Fruit fly (Drosophila melanogaster) whole organism, adult: ENCODE measurements around the gene Tbc1d22.
A peak's percentile ranks its signal among the peaks of the same experiment; 100 is the strongest.

Experiments
- CG11617 ChIP-seq: fragments of 200-800 bp; sonication (Bioruptor generic); optimal IDR thresholded peaks from 2 replicates; lab custom pipeline; 2017; ENCODE audit warnings: mild to moderate bottlenecking, missing biosample characterization, missing genetic modification reagents, missing genetic modification characterization
- CG12768 ChIP-seq: fragments of 200-800 bp; sonication (Bioruptor generic); optimal IDR thresholded peaks from 2 replicates; lab custom pipeline; 2017; ENCODE audit warnings: missing biosample characterization, missing genetic modification characterization, mild to moderate bottlenecking, moderate library complexity, missing genetic modification reagents
- CG14711 ChIP-seq: fragments of 200-800 bp; sonication (Bioruptor generic); optimal IDR thresholded peaks from 2 replicates; lab custom pipeline; 2018; ENCODE audit warnings: missing biosample characterization, mild to moderate bottlenecking, missing genetic modification characterization, moderate library complexity
- CG1620 ChIP-seq: fragments of 200-800 bp; sonication (Bioruptor generic); optimal IDR thresholded peaks from 2 replicates; lab custom pipeline; 2016; ENCODE audit warnings: missing biosample characterization, missing genetic modification characterization
- CG33017 ChIP-seq: fragments of 200-800 bp; sonication (Bioruptor generic); optimal IDR thresholded peaks from 2 replicates; lab custom pipeline; 2018; ENCODE audit warnings: missing biosample characterization, mild to moderate bottlenecking, missing genetic modification characterization, moderate library complexity
- CG5204 ChIP-seq: fragments of 200-800 bp; sonication (Bioruptor generic); optimal IDR thresholded peaks from 2 replicates; lab custom pipeline; 2016; ENCODE audit warnings: missing biosample characterization, missing genetic modification characterization
- CG7045 ChIP-seq: fragments of 200-800 bp; sonication (Bioruptor generic); optimal IDR thresholded peaks from 2 replicates; lab custom pipeline; 2017; ENCODE audit warnings: missing biosample characterization, mild to moderate bottlenecking, missing genetic modification characterization
- CG7101 ChIP-seq: fragments of 200-800 bp; sonication (Bioruptor generic); optimal IDR thresholded peaks from 2 replicates; lab custom pipeline; 2018; ENCODE audit warnings: missing biosample characterization, mild to moderate bottlenecking, missing genetic modification characterization, moderate library complexity
- Clk ChIP-seq: fragments of 200-800 bp; sonication (Bioruptor generic); optimal IDR thresholded peaks from 2 replicates; lab custom pipeline; 2017; ENCODE audit warnings: missing biosample characterization, missing genetic modification characterization
- Crg-1 ChIP-seq: fragments of 200-800 bp; sonication (Bioruptor generic); optimal IDR thresholded peaks from 2 replicates; lab custom pipeline; 2016; ENCODE audit warnings: missing biosample characterization, missing genetic modification characterization
- Hr96 ChIP-seq: fragments of 200-800 bp; sonication (Bioruptor generic); optimal IDR thresholded peaks from 2 replicates; lab custom pipeline; 2016; ENCODE audit warnings: missing biosample characterization, missing genetic modification characterization
- Mnt ChIP-seq: fragments of 200-800 bp; sonication (Bioruptor generic); optimal IDR thresholded peaks from 2 replicates; lab custom pipeline; 2016; ENCODE audit warnings: missing biosample characterization, mild to moderate bottlenecking, missing genetic modification characterization
- bab1 ChIP-seq: fragments of 200-800 bp; sonication (Bioruptor generic); optimal IDR thresholded peaks from 3 replicates; lab custom pipeline; 2019; ENCODE audit warnings: missing biosample characterization, mild to moderate bottlenecking, missing genetic modification characterization, moderate library complexity
- cic ChIP-seq: fragments of 200-800 bp; sonication (Bioruptor generic); optimal IDR thresholded peaks from 2 replicates; lab custom pipeline; 2017; ENCODE audit warnings: missing biosample characterization, mild to moderate bottlenecking, missing genetic modification characterization, moderate library complexity
- cnc ChIP-seq, 2 experiments: fragments of >200 bp; optimal IDR thresholded peaks; 2 replicates each; lab custom pipeline; 2017
- kay ChIP-seq: fragments of 200-800 bp; sonication (Bioruptor generic); peaks from one replicate; lab custom pipeline; 2016; ENCODE audit warnings: missing biosample characterization, missing genetic modification characterization, borderline replicate concordance
- ovo ChIP-seq: fragments of 200-800 bp; sonication (Bioruptor generic); optimal IDR thresholded peaks from 2 replicates; lab custom pipeline; 2016; ENCODE audit warnings: missing biosample characterization, missing genetic modification characterization
- pad ChIP-seq: fragments of 200-800 bp; sonication (Bioruptor generic); optimal IDR thresholded peaks from 3 replicates; lab custom pipeline; 2017; ENCODE audit warnings: missing biosample characterization, missing genetic modification characterization, mild to moderate bottlenecking, moderate library complexity, missing genetic modification reagents
- tj ChIP-seq: fragments of 200-800 bp; sonication (Bioruptor generic); optimal IDR thresholded peaks from 3 replicates; lab custom pipeline; 2017; ENCODE audit warnings: missing biosample characterization, mild to moderate bottlenecking, missing genetic modification characterization, moderate library complexity
- toe ChIP-seq: fragments of 200-800 bp; sonication (Bioruptor generic); optimal IDR thresholded peaks from 2 replicates; lab custom pipeline; 2016; ENCODE audit warnings: missing biosample characterization, missing genetic modification characterization

The Tbc1d22 gene

dm6 chr3R:21069742-21070141, 32.3 kb upstream of the Tbc1d22 start:
- peak; percentile 17 for TF ChIP-seq kay (GFP tag; lab: Kevin White, UChicago)
- no peak for TF ChIP-seq Clk
- no peak for TF ChIP-seq CG14711 (tag; lab: Kevin White, UChicago)

- TF ChIP-seq kay (GFP tag; lab: Kevin White, UChicago) (no peak), tj (GFP tag; lab: Kevin White, UChicago) (no peak), Clk (no peak), CG5204 (no peak), CG33017 (no peak), toe (GFP tag; lab: Kevin White, UChicago) (no peak), Crg-1 (GFP tag; lab: Kevin White, UChicago) (no peak), ovo (no peak), CG12768 (GFP tag; lab: Kevin White, UChicago) (no peak), pad (GFP tag; lab: Kevin White, UChicago) (no peak), CG14711 (tag; lab: Kevin White, UChicago) (no peak), cic (no peak)
Measured at dm6 chr3R:21071312-21071711, 30.7 kb upstream of the Tbc1d22 start.

dm6 chr3R:21071943-21072500, 30.0 kb upstream of the Tbc1d22 start:
- no peak for TF ChIP-seq CG11617 (GFP tag; lab: Kevin White, UChicago)
- no peak for TF ChIP-seq CG12768 (GFP tag; lab: Kevin White, UChicago)
- no peak for TF ChIP-seq Mnt (GFP tag; lab: Kevin White, UChicago)
- no peak for TF ChIP-seq CG33017
- no peak for TF ChIP-seq ovo
- no peak for TF ChIP-seq CG5204
- no peak for TF ChIP-seq CG14711 (tag; lab: Kevin White, UChicago)
- TF ChIP-seq cnc (optimal IDR thresholded peaks at IDR 0.05; lab: Kevin White, UChicago), result no peak
- no peak for TF ChIP-seq CG7101 (tag; lab: Kevin White, UChicago)
- no peak for TF ChIP-seq tj (GFP tag; lab: Kevin White, UChicago)
- no peak for TF ChIP-seq pad (GFP tag; lab: Kevin White, UChicago)
- TF ChIP-seq CG1620, result no peak
- TF ChIP-seq Crg-1 (GFP tag; lab: Kevin White, UChicago), result no peak
- TF ChIP-seq CG7045, result no peak
- no peak for TF ChIP-seq Hr96 (GFP tag; lab: Kevin White, UChicago)
- no peak for TF ChIP-seq kay (GFP tag; lab: Kevin White, UChicago)

dm6 chr3R:21073141-21073540, 28.9 kb upstream of the Tbc1d22 start, which contains the start of gene r-l:
r-l (minus strand) TSS chr3R:21073319.
- TF ChIP-seq bab1 (GFP tag; lab: Kevin White, UChicago) (peak; percentile 64), kay (GFP tag; lab: Kevin White, UChicago) (no peak), tj (GFP tag; lab: Kevin White, UChicago) (no peak), CG11617 (GFP tag; lab: Kevin White, UChicago) (no peak), Mnt (GFP tag; lab: Kevin White, UChicago) (peak; percentile 67), CG7101 (tag; lab: Kevin White, UChicago) (peak; percentile 6)

dm6 chr3R:21073707-21074106, 28.3 kb upstream of the Tbc1d22 start, which contains the start of gene dmrt93B:
dmrt93B (plus strand) TSS chr3R:21074007.
- TF ChIP-seq Clk, result no peak
- no peak for TF ChIP-seq toe (GFP tag; lab: Kevin White, UChicago)
- no peak for TF ChIP-seq pad (GFP tag; lab: Kevin White, UChicago)
- no peak for TF ChIP-seq CG5204
- no peak for TF ChIP-seq CG1620
- no peak for TF ChIP-seq CG14711 (tag; lab: Kevin White, UChicago)
- TF ChIP-seq Crg-1 (GFP tag; lab: Kevin White, UChicago), result no peak
- TF ChIP-seq Mnt (GFP tag; lab: Kevin White, UChicago), result no peak
- no peak for TF ChIP-seq Hr96 (GFP tag; lab: Kevin White, UChicago)
- TF ChIP-seq cic, result no peak
- no peak for TF ChIP-seq CG11617 (GFP tag; lab: Kevin White, UChicago)
- TF ChIP-seq ovo, result no peak
- no peak for TF ChIP-seq CG12768 (GFP tag; lab: Kevin White, UChicago)
- TF ChIP-seq CG7101 (tag; lab: Kevin White, UChicago), result no peak
- no peak for TF ChIP-seq CG33017
- TF ChIP-seq bab1 (GFP tag; lab: Kevin White, UChicago), result no peak

dm6 chr3R:21077577-21077976, 24.4 kb upstream of the Tbc1d22 start:
- TF ChIP-seq CG11617 (GFP tag; lab: Kevin White, UChicago) (no peak), CG7101 (tag; lab: Kevin White, UChicago) (no peak), Clk (no peak), ovo (no peak), CG12768 (GFP tag; lab: Kevin White, UChicago) (no peak), CG5204 (no peak), kay (GFP tag; lab: Kevin White, UChicago) (no peak), tj (GFP tag; lab: Kevin White, UChicago) (no peak), toe (GFP tag; lab: Kevin White, UChicago) (no peak), bab1 (GFP tag; lab: Kevin White, UChicago) (no peak), CG14711 (tag; lab: Kevin White, UChicago) (no peak), cic (no peak)

dm6 chr3R:21078211-21078610, 23.8 kb upstream of the Tbc1d22 start:
- TF ChIP-seq CG5204 (no peak), Crg-1 (GFP tag; lab: Kevin White, UChicago) (no peak), kay (GFP tag; lab: Kevin White, UChicago) (no peak), cnc (optimal IDR thresholded peaks at IDR 0.05; lab: Kevin White, UChicago) (no peak), bab1 (GFP tag; lab: Kevin White, UChicago) (no peak), toe (GFP tag; lab: Kevin White, UChicago) (no peak), CG11617 (GFP tag; lab: Kevin White, UChicago) (no peak), CG7045 (no peak), Clk (no peak), cic (no peak), CG14711 (tag; lab: Kevin White, UChicago) (no peak), CG7101 (tag; lab: Kevin White, UChicago) (no peak), pad (GFP tag; lab: Kevin White, UChicago) (no peak)
